Fruit fly (Drosophila melanogaster) whole organism, embryonic: ENCODE data around the gene CG45676.

ENCODE experiments used
- Atf-2 ChIP-seq: fragments of 200-800 bp; sonication (Bioruptor generic); optimal IDR thresholded peaks from 2 replicates; lab custom pipeline; 2016; ENCODE audit warnings: missing biosample characterization, missing genetic modification characterization
- CG12071 ChIP-seq: fragments of 200-800 bp; sonication (Bioruptor generic); optimal IDR thresholded peaks from 3 replicates; lab custom pipeline; 2018; ENCODE audit warnings: missing biosample characterization, mild to moderate bottlenecking, missing genetic modification characterization
- CG12155 ChIP-seq: fragments of 200-800 bp; sonication (Bioruptor generic); optimal IDR thresholded peaks from 3 replicates; lab custom pipeline; 2016; ENCODE audit warnings: missing biosample characterization, missing genetic modification characterization
- CG12391 ChIP-seq: fragments of 200-800 bp; sonication (Bioruptor generic); optimal IDR thresholded peaks from 3 replicates; lab custom pipeline; 2018; ENCODE audit warnings: missing biosample characterization, mild to moderate bottlenecking, missing genetic modification characterization, moderate library complexity
- CG13287 ChIP-seq: fragments of 200-800 bp; sonication (Bioruptor generic); IDR thresholded peaks from 2 replicates; pipeline ENCODE4 v1.3.6; 2022; ENCODE audit warnings: missing biosample characterization, missing genetic modification characterization; ENCODE audit not compliant: partially characterized antibody
- CG13296 ChIP-seq: fragments of 200-800 bp; sonication (Bioruptor generic); optimal IDR thresholded peaks from 3 replicates; lab custom pipeline; 2018; ENCODE audit warnings: missing biosample characterization, mild to moderate bottlenecking, missing genetic modification characterization
- CG15011 ChIP-seq: fragments of 200-800 bp; sonication (Bioruptor generic); optimal IDR thresholded peaks from 3 replicates; lab custom pipeline; 2018; ENCODE audit warnings: missing biosample characterization, mild to moderate bottlenecking, missing genetic modification characterization
- CG15073 ChIP-seq: fragments of 200-800 bp; sonication (Bioruptor generic); optimal IDR thresholded peaks from 2 replicates; lab custom pipeline; 2016; ENCODE audit warnings: missing biosample characterization, missing genetic modification characterization
- CG15269 ChIP-seq: fragments of 200-800 bp; sonication (Bioruptor generic); optimal IDR thresholded peaks from 2 replicates; lab custom pipeline; 2018; ENCODE audit warnings: missing biosample characterization, mild to moderate bottlenecking, missing genetic modification characterization, moderate library complexity
- CG18262 ChIP-seq: fragments of 200-800 bp; optimal IDR thresholded peaks from 3 replicates; lab custom pipeline; 2019; ENCODE audit warnings: missing biosample characterization, mild to moderate bottlenecking, missing genetic modification characterization, moderate library complexity
- CG2889 ChIP-seq: fragments of 200-800 bp; sonication (Bioruptor generic); IDR thresholded peaks from 3 replicates; pipeline ENCODE4 v1.3.6; 2022; ENCODE audit warnings: missing biosample characterization, missing genetic modification characterization
- CG30431 ChIP-seq: fragments of 200-800 bp; sonication (Bioruptor generic); optimal IDR thresholded peaks from 2 replicates; lab custom pipeline; 2017; ENCODE audit warnings: missing biosample characterization, missing genetic modification characterization
- CG31441 ChIP-seq: fragments of 200-800 bp; sonication (Bioruptor generic); IDR thresholded peaks from 2 replicates; pipeline ENCODE4 v1.3.6; 2022; ENCODE audit warnings: missing biosample characterization, missing genetic modification characterization
- CG3163 ChIP-seq: fragments of 200-800 bp; sonication (Bioruptor generic); optimal IDR thresholded peaks from 3 replicates; lab custom pipeline; 2016; ENCODE audit warnings: missing biosample characterization, missing genetic modification characterization
- CG32772 ChIP-seq: fragments of 200-800 bp; sonication (Bioruptor generic); IDR thresholded peaks from 2 replicates; pipeline ENCODE4 v1.3.6; 2022; ENCODE audit warnings: missing biosample characterization, missing genetic modification characterization
- CG4360 ChIP-seq: fragments of 200-800 bp; sonication (Bioruptor generic); IDR thresholded peaks from 2 replicates; pipeline ENCODE4 v1.3.6; 2022; ENCODE audit warnings: missing biosample characterization, missing genetic modification characterization
- CG4707 ChIP-seq: fragments of 200-800 bp; sonication (Bioruptor generic); optimal IDR thresholded peaks from 2 replicates; lab custom pipeline; 2018; ENCODE audit warnings: missing biosample characterization, mild to moderate bottlenecking, missing genetic modification characterization, moderate library complexity
- CG7357 ChIP-seq: fragments of 200-800 bp; sonication (Bioruptor generic); IDR thresholded peaks from 3 replicates; pipeline ENCODE4 v1.3.6; 2022; ENCODE audit warnings: missing biosample characterization, missing genetic modification characterization
- CG9215 ChIP-seq: fragments of 200-800 bp; sonication (Bioruptor generic); IDR thresholded peaks from 2 replicates; pipeline ENCODE4 v1.3.6; 2022; ENCODE audit warnings: missing biosample characterization, missing genetic modification characterization
- Dip3 ChIP-seq: fragments of 200-800 bp; sonication (Bioruptor generic); optimal IDR thresholded peaks from 3 replicates; lab custom pipeline; 2016; ENCODE audit warnings: missing biosample characterization, missing genetic modification characterization
- Drgx ChIP-seq: fragments of 200-800 bp; sonication (Bioruptor generic); IDR thresholded peaks from 2 replicates; pipeline ENCODE4 v1.3.6; 2022; ENCODE audit warnings: missing biosample characterization, missing genetic modification characterization
- H15 ChIP-seq: fragments of 200-800 bp; sonication (Bioruptor generic); IDR thresholded peaks from 3 replicates; pipeline ENCODE4 v1.3.6; 2022; ENCODE audit warnings: missing biosample characterization, missing genetic modification characterization
- H2.0 ChIP-seq: fragments of 200-800 bp; sonication (Bioruptor generic); IDR thresholded peaks from 2 replicates; pipeline ENCODE4 v1.3.6; 2022; ENCODE audit warnings: missing biosample characterization, missing genetic modification characterization
- Hey ChIP-seq: fragments of 200-800 bp; sonication (Bioruptor generic); optimal IDR thresholded peaks from 3 replicates; lab custom pipeline; 2018; ENCODE audit warnings: missing biosample characterization, mild to moderate bottlenecking, missing genetic modification characterization
- HmgZ ChIP-seq: fragments of 200-800 bp; sonication (Bioruptor generic); optimal IDR thresholded peaks from 2 replicates; lab custom pipeline; 2018; ENCODE audit warnings: missing biosample characterization, mild to moderate bottlenecking, missing genetic modification characterization
- Hmx ChIP-seq: fragments of 200-800 bp; sonication (Bioruptor generic); optimal IDR thresholded peaks from 2 replicates; lab custom pipeline; 2016; ENCODE audit warnings: missing biosample characterization, missing genetic modification characterization
- Jarid2 ChIP-seq: fragments of 200-800 bp; sonication (Bioruptor generic); optimal IDR thresholded peaks from 3 replicates; lab custom pipeline; 2017; ENCODE audit warnings: mild to moderate bottlenecking, missing biosample characterization, missing genetic modification reagents, missing genetic modification characterization
- Oli ChIP-seq: fragments of 200-800 bp; sonication (Bioruptor generic); optimal IDR thresholded peaks from 2 replicates; lab custom pipeline; 2018; ENCODE audit warnings: missing biosample characterization, mild to moderate bottlenecking, missing genetic modification characterization, moderate library complexity
- Rfx ChIP-seq: fragments of 200-800 bp; sonication (Bioruptor generic); IDR thresholded peaks from 2 replicates; pipeline ENCODE4 v1.3.6; 2022; ENCODE audit warnings: missing biosample characterization, missing genetic modification characterization
- Rx ChIP-seq: fragments of 200-800 bp; sonication (Bioruptor generic); IDR thresholded peaks from 2 replicates; pipeline ENCODE4 v1.3.6; 2022; ENCODE audit warnings: missing biosample characterization, missing genetic modification characterization
- al ChIP-seq: fragments of 200-800 bp; sonication (Bioruptor generic); IDR thresholded peaks from 2 replicates; pipeline ENCODE4 v1.3.6; 2022; ENCODE audit warnings: missing biosample characterization, missing genetic modification characterization
- ato ChIP-seq: fragments of 200-800 bp; sonication (Bioruptor generic); IDR thresholded peaks from 2 replicates; pipeline ENCODE4 v1.3.6; 2022; ENCODE audit warnings: missing biosample characterization, missing genetic modification characterization; ENCODE audit not compliant: partially characterized antibody
- dm ChIP-seq: fragments of 200-800 bp; sonication (Bioruptor generic); optimal IDR thresholded peaks from 3 replicates; lab custom pipeline; 2016; ENCODE audit warnings: missing biosample characterization, missing genetic modification characterization
- emc ChIP-seq: fragments of 200-800 bp; sonication (Bioruptor generic); optimal IDR thresholded peaks from 2 replicates; lab custom pipeline; 2016; ENCODE audit warnings: missing biosample characterization, missing genetic modification characterization
- eyg ChIP-seq: fragments of 200-800 bp; sonication (Bioruptor generic); optimal IDR thresholded peaks from 3 replicates; lab custom pipeline; 2016; ENCODE audit warnings: missing biosample characterization, missing genetic modification characterization
- fd96Cb ChIP-seq: fragments of 200-800 bp; sonication (Bioruptor generic); optimal IDR thresholded peaks from 2 replicates; lab custom pipeline; 2018; ENCODE audit warnings: missing biosample characterization, mild to moderate bottlenecking, missing genetic modification characterization, moderate library complexity
- fru ChIP-seq: fragments of >200 bp; optimal IDR thresholded peaks from 2 replicates; lab custom pipeline; 2017
- gfzf ChIP-seq: fragments of 200-800 bp; sonication (Bioruptor generic); optimal IDR thresholded peaks from 2 replicates; lab custom pipeline; 2016; ENCODE audit warnings: missing biosample characterization, mild to moderate bottlenecking, missing genetic modification characterization, moderate library complexity
- grau ChIP-seq: fragments of 200-800 bp; optimal IDR thresholded peaks from 3 replicates; lab custom pipeline; 2019; ENCODE audit warnings: missing biosample characterization, mild to moderate bottlenecking, missing genetic modification characterization, moderate library complexity
- gt ChIP-seq: fragments of 200-800 bp; sonication (Bioruptor generic); IDR thresholded peaks from 2 replicates; pipeline ENCODE4 v1.3.6; 2022; ENCODE audit warnings: missing biosample characterization, missing genetic modification characterization
- insv ChIP-seq, 2 experiments: fragments of 200-800 bp; sonication (Bioruptor generic); optimal IDR thresholded peaks; 3 replicates each; lab custom pipeline; 2016 to 2018; ENCODE audit warnings: missing biosample characterization in 2 of 2, missing genetic modification characterization in 2 of 2
- mld ChIP-seq: fragments of 200-800 bp; sonication (Bioruptor generic); IDR thresholded peaks from 3 replicates; pipeline ENCODE4 v1.3.6; 2022; ENCODE audit warnings: missing biosample characterization, missing genetic modification characterization; ENCODE audit not compliant: partially characterized antibody
- oc ChIP-seq: fragments of 200-800 bp; sonication (Bioruptor generic); optimal IDR thresholded peaks from 2 replicates; lab custom pipeline; 2018; ENCODE audit warnings: missing biosample characterization, mild to moderate bottlenecking, missing genetic modification characterization, moderate library complexity
- pita ChIP-seq: fragments of 200-800 bp; sonication (Bioruptor generic); optimal IDR thresholded peaks from 2 replicates; lab custom pipeline; 2017; ENCODE audit warnings: missing biosample characterization, mild to moderate bottlenecking, missing genetic modification characterization
- ro ChIP-seq: fragments of 200-800 bp; sonication (Bioruptor generic); IDR thresholded peaks from 2 replicates; pipeline ENCODE4 v1.3.6; 2022; ENCODE audit warnings: missing biosample characterization, missing genetic modification characterization
- salm ChIP-seq: fragments of 200-800 bp; sonication (Bioruptor generic); optimal IDR thresholded peaks from 2 replicates; lab custom pipeline; 2018; ENCODE audit warnings: missing biosample characterization, mild to moderate bottlenecking, missing genetic modification characterization
- shn ChIP-seq: fragments of 200-800 bp; sonication (Bioruptor generic); optimal IDR thresholded peaks from 3 replicates; lab custom pipeline; 2016; ENCODE audit warnings: missing biosample characterization, missing genetic modification characterization
- sob ChIP-seq: fragments of 200-800 bp; sonication (Bioruptor generic); IDR thresholded peaks from 2 replicates; pipeline ENCODE4 v1.3.6; 2022; ENCODE audit warnings: missing biosample characterization, missing genetic modification characterization
- ssp ChIP-seq: fragments of 200-800 bp; sonication (Bioruptor generic); IDR thresholded peaks from 2 replicates; pipeline ENCODE4 v1.3.6; 2022; ENCODE audit warnings: missing biosample characterization, missing genetic modification characterization
- trem ChIP-seq: fragments of 200-800 bp; optimal IDR thresholded peaks from 3 replicates; lab custom pipeline; 2019; ENCODE audit warnings: missing biosample characterization, mild to moderate bottlenecking, missing genetic modification characterization, moderate library complexity
- zen ChIP-seq: fragments of 200-800 bp; sonication (Bioruptor generic); optimal IDR thresholded peaks from 3 replicates; lab custom pipeline; 2018; ENCODE audit warnings: missing biosample characterization, mild to moderate bottlenecking, missing genetic modification characterization, moderate library complexity

Gene CG45676

dm6 chr3R:11454210-11454904, 35.7 kb downstream of the CG45676 start (continued):
- peak; percentile 22 for TF ChIP-seq CG12071 (GFP tag; lab: Kevin White, UChicago)
- no peak for TF ChIP-seq eyg (GFP tag; lab: Kevin White, UChicago)
- TF ChIP-seq Rx (GFP tag; lab: Robert Waterston, UW): no peak
- 0 out of 2 replicates have a peak, but pooled peaks have one; percentile 31 for TF ChIP-seq H2.0 (GFP tag; lab: Robert Waterston, UW)
- no peak for TF ChIP-seq gt (GFP tag; lab: Robert Waterston, UW)
- peak; percentile 7 for TF ChIP-seq Atf-2 (GFP tag; lab: Kevin White, UChicago)
- peak; percentile 83 for TF ChIP-seq Rfx
- no peak for TF ChIP-seq salm (tag; lab: Kevin White, UChicago)
- TF ChIP-seq sob (GFP tag; lab: Robert Waterston, UW): peak; percentile 59; the same call in 1 of the 2 replicates
- TF ChIP-seq insv (GFP tag; optimal IDR thresholded peaks at IDR 0.05; lab: Kevin White, UChicago): no peak
- peak; percentile 72 for TF ChIP-seq Dip3 (GFP tag; lab: Kevin White, UChicago)
- peak; percentile 84 for TF ChIP-seq al (GFP tag; lab: Robert Waterston, UW)
- peak; percentile 76 for TF ChIP-seq CG9215 (GFP tag; lab: Robert Waterston, UW)
- no peak for TF ChIP-seq pita (GFP tag; lab: Kevin White, UChicago)
- no peak for TF ChIP-seq H15 (GFP tag; lab: Robert Waterston, UW)
- 0 out of 2 replicates have a peak, but pooled peaks have one; percentile 26 for TF ChIP-seq ro (GFP tag; lab: Robert Waterston, UW)
- TF ChIP-seq zen (tag; lab: Kevin White, UChicago): no peak
- TF ChIP-seq CG4707 (GFP tag; lab: Kevin White, UChicago): no peak
- no peak for TF ChIP-seq dm (GFP tag; lab: Kevin White, UChicago)
- no peak for TF ChIP-seq CG13287 (GFP tag; lab: Robert Waterston, UW)
- TF ChIP-seq CG32772 (GFP tag; lab: Robert Waterston, UW): no peak
- peak; percentile 39 for TF ChIP-seq CG13296 (GFP tag; lab: Kevin White, UChicago)
- no peak for TF ChIP-seq trem (tag; lab: Kevin White, UChicago)
- TF ChIP-seq CG15073: no peak
- peak; percentile 1 for TF ChIP-seq CG30431 (GFP tag; lab: Kevin White, UChicago)
- peak; percentile 55 for TF ChIP-seq CG12391 (tag; lab: Kevin White, UChicago)
- no peak for TF ChIP-seq emc
- TF ChIP-seq mld (GFP tag; lab: Robert Waterston, UW): no peak
- TF ChIP-seq ato (GFP tag; lab: Robert Waterston, UW): no peak
- no peak for TF ChIP-seq gfzf (GFP tag; lab: Kevin White, UChicago)
- TF ChIP-seq ssp (GFP tag; lab: Robert Waterston, UW): no peak
- peak; percentile 73 for TF ChIP-seq CG15269 (tag; lab: Kevin White, UChicago)
- TF ChIP-seq oc: no peak
- no peak for TF ChIP-seq fru (lab: Kevin White, UChicago)
- peak; percentile 49 for TF ChIP-seq CG15011 (GFP tag; lab: Kevin White, UChicago)
- TF ChIP-seq CG4360 (GFP tag; lab: Robert Waterston, UW): no peak
- peak; percentile 67 for TF ChIP-seq grau
- peak; percentile 0 for TF ChIP-seq CG3163 (GFP tag; lab: Kevin White, UChicago)
- no peak for TF ChIP-seq Hey (tag; lab: Kevin White, UChicago)
- no peak for TF ChIP-seq CG2889 (GFP tag; lab: Robert Waterston, UW)
- TF ChIP-seq fd96Cb: peak; percentile 42
- TF ChIP-seq Hmx (GFP tag; lab: Kevin White, UChicago): peak; percentile 40
- peak; percentile 61 for TF ChIP-seq Oli (tag; lab: Kevin White, UChicago)
- peak; percentile 15 for TF ChIP-seq Jarid2 (GFP tag; lab: Kevin White, UChicago)
- peak; percentile 6 for TF ChIP-seq CG18262
- no peak for TF ChIP-seq CG7357 (GFP tag; lab: Robert Waterston, UW)
- TF ChIP-seq Drgx: no peak
- TF ChIP-seq HmgZ (tag; lab: Kevin White, UChicago): peak; percentile 51
- peak; percentile 63 for TF ChIP-seq CG12155 (GFP tag; lab: Kevin White, UChicago)
- TF ChIP-seq shn (GFP tag; lab: Kevin White, UChicago): peak; percentile 15
- TF ChIP-seq CG31441 (GFP tag; lab: Robert Waterston, UW): peak; percentile 40; the same call in 1 of the 2 replicates
